Worm (Caenorhabditis elegans) whole organism, L4 larva: ENCODE measurements around the gene dkf-2.

ENCODE experiments used
- F49E8.2 ChIP-seq: sonication (generic microtip); optimal IDR thresholded peaks from 2 replicates; lab custom pipeline; 2016; ENCODE audit warnings: missing compliant biosample characterization, mild to moderate bottlenecking, missing genetic modification characterization, borderline replicate concordance
- ceh-82 ChIP-seq: sonication (generic microtip); optimal IDR thresholded peaks from 2 replicates; lab custom pipeline; 2017; ENCODE audit warnings: missing biosample characterization, missing genetic modification characterization
- dpl-1 ChIP-seq: fragments of 150-350 bp; optimal IDR thresholded peaks from 2 replicates; lab custom pipeline; 2014; ENCODE audit warnings: missing biosample characterization, missing genetic modification reagents, missing genetic modification characterization
- dve-1 ChIP-seq: sonication (generic microtip); optimal IDR thresholded peaks from 2 replicates; lab custom pipeline; 2017; ENCODE audit warnings: antibody characterized with exemption, mild to moderate bottlenecking, missing genetic modification characterization, missing compliant biosample characterization; ENCODE audit not compliant: insufficient read depth
- egl-27 ChIP-seq: sonication (generic microtip); optimal IDR thresholded peaks from 3 replicates; lab custom pipeline; 2017; ENCODE audit warnings: missing biosample characterization, missing genetic modification reagents, missing genetic modification characterization
- fos-1 ChIP-seq: fragments of 150-350 bp; optimal IDR thresholded peaks from 2 replicates; lab custom pipeline; 2014; ENCODE audit warnings: missing biosample characterization, missing genetic modification characterization
- mep-1 ChIP-seq: fragments of 150-350 bp; sonication (generic microtip); optimal IDR thresholded peaks from 3 replicates; lab custom pipeline; 2014; ENCODE audit warnings: missing biosample characterization, missing genetic modification characterization
- nhr-11 ChIP-seq: fragments of 150-350 bp; optimal IDR thresholded peaks from 2 replicates; lab custom pipeline; 2014; ENCODE audit warnings: missing biosample characterization, missing genetic modification characterization
- snpc-1.2 ChIP-seq: fragments of 200-800 bp; sonication (Bioruptor generic); IDR thresholded peaks from 2 replicates; pipeline ENCODE4 v1.3.6; 2022; ENCODE audit warnings: missing genetic modification reagents, missing genetic modification characterization, missing compliant biosample characterization
- unc-62 ChIP-seq, 3 experiments: fragments of 150-350 bp in 1 of 3; sonication (generic microtip); optimal IDR thresholded peaks in 2 of 3; peaks in 1 of 3; 1 replicate in 1 of 3; 2 replicates in 2 of 3; lab custom pipeline; 2014 to 2017; ENCODE audit warnings: missing biosample characterization in 3 of 3, missing genetic modification characterization in 3 of 3, missing genetic modification reagents in 3 of 3, missing genotype in 1 of 3
- ztf-11 ChIP-seq: fragments of 150-350 bp; optimal IDR thresholded peaks from 2 replicates; lab custom pipeline; 2014; ENCODE audit warnings: missing biosample characterization, missing genetic modification characterization

- TF ChIP-seq egl-27 (tag; lab: Kevin White, UChicago), result no peak
- TF ChIP-seq unc-62 (GFP tag; optimal IDR thresholded peaks at IDR 0.05 in 1 of 2; lab: Kevin White, UChicago), result no peak
- no peak for TF ChIP-seq unc-62 (tag; optimal IDR thresholded peaks at IDR 0.05; lab: Kevin White, UChicago)
- no peak for TF ChIP-seq dve-1
- no peak for TF ChIP-seq mep-1 (tag; lab: Kevin White, UChicago)
- no peak for TF ChIP-seq ztf-11 (tag; lab: Kevin White, UChicago)
- TF ChIP-seq F49E8.2 (tag; lab: Kevin White, UChicago), result no peak
- TF ChIP-seq ceh-82 (tag; lab: Kevin White, UChicago), result no peak
- TF ChIP-seq snpc-1.2, result no peak
- TF ChIP-seq nhr-11, result no peak
- no peak for TF ChIP-seq dpl-1
- TF ChIP-seq fos-1, result no peak
Observed at ce11 chrV:16739100-16739499, 8.3 kb upstream of the dkf-2 start, which contains the start of the genes clec-29 and clec-39.
